Worm (Caenorhabditis elegans) whole organism, L2 larva: ENCODE results near the gene C05G5.1.

Experiments
- aly-2 ChIP-seq: fragments of 150-350 bp; optimal IDR thresholded peaks from 2 replicates; lab custom pipeline; 2014; ENCODE audit warnings: missing biosample characterization, missing genetic modification characterization
- ama-1 ChIP-seq: fragments of 150-350 bp; optimal IDR thresholded peaks from 2 replicates; lab custom pipeline; 2018; ENCODE audit warnings: inconsistent platforms
- elt-1 ChIP-seq: fragments of 150-350 bp; optimal IDR thresholded peaks from 2 replicates; lab custom pipeline; 2014; ENCODE audit warnings: missing biosample characterization, missing genetic modification characterization
- lin-39 ChIP-seq: fragments of 150-350 bp; optimal IDR thresholded peaks from 2 replicates; lab custom pipeline; 2014; ENCODE audit warnings: missing biosample characterization, missing genetic modification reagents, missing genetic modification characterization
- peb-1 ChIP-seq: fragments of 150-350 bp; optimal IDR thresholded peaks from 2 replicates; lab custom pipeline; 2014; ENCODE audit warnings: missing biosample characterization, missing genetic modification characterization
- sem-4 ChIP-seq: fragments of 150-350 bp; optimal IDR thresholded peaks from 2 replicates; lab custom pipeline; 2014; ENCODE audit warnings: missing biosample characterization, missing genetic modification reagents, missing genetic modification characterization
- unc-62 ChIP-seq: fragments of 150-350 bp; optimal IDR thresholded peaks from 2 replicates; lab custom pipeline; 2014; ENCODE audit warnings: missing biosample characterization, missing genetic modification reagents, missing genetic modification characterization
- ztf-4 ChIP-seq: fragments of 150-350 bp; optimal IDR thresholded peaks from 2 replicates; lab custom pipeline; 2014; ENCODE audit warnings: missing biosample characterization, missing genetic modification characterization

DNA sequence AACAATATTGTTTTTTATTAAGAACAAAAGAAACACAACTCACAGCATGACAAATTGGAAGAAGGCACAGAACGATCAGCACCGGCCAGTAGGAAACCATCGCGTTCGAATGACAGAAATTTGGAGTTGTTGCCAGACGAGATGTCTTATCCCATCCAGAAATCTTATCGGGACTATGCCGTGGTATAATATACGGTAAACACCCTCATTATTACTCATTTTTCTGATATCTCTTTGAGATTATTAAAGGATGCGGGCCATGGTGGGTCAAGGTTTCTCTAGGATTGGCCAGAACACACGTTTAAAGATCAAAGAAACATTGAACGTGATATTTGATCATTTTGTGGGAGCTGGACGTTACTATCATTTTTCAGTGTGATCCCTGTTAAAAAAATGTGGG lies 40.1 kb downstream of the C05G5.1 start, which contains the start of gene hch-1:
- no peak for TF ChIP-seq ama-1 (lab: Kevin White, UChicago)
- TF ChIP-seq sem-4 (tag; lab: Kevin White, UChicago) = no peak
- TF ChIP-seq peb-1 (tag; lab: Kevin White, UChicago) = no peak
- no peak for TF ChIP-seq unc-62
- TF ChIP-seq aly-2 = no peak
- no peak for TF ChIP-seq elt-1 (tag; lab: Kevin White, UChicago)
- no peak for TF ChIP-seq ztf-4
- no peak for TF ChIP-seq lin-39 (tag; lab: Kevin White, UChicago)
